Worm (Caenorhabditis elegans) whole organism, L4/young adult: ENCODE measurements around the gene nlp-66.

Experiments
- W03F9.2 ChIP-seq: fragments of 150-350 bp; optimal IDR thresholded peaks from 2 replicates; lab custom pipeline; 2014; ENCODE audit warnings: missing biosample characterization, missing genetic modification characterization
- dao-5 ChIP-seq: sonication (generic microtip); optimal IDR thresholded peaks from 2 replicates; lab custom pipeline; 2016; ENCODE audit warnings: missing genotype, missing genetic modification characterization, moderate library complexity, missing compliant biosample characterization
- him-1 ChIP-seq: sonication (generic microtip); optimal IDR thresholded peaks from 2 replicates; lab custom pipeline; 2016; ENCODE audit warnings: missing genotype, missing genetic modification reagents, missing genetic modification characterization, missing compliant biosample characterization

DNA sequence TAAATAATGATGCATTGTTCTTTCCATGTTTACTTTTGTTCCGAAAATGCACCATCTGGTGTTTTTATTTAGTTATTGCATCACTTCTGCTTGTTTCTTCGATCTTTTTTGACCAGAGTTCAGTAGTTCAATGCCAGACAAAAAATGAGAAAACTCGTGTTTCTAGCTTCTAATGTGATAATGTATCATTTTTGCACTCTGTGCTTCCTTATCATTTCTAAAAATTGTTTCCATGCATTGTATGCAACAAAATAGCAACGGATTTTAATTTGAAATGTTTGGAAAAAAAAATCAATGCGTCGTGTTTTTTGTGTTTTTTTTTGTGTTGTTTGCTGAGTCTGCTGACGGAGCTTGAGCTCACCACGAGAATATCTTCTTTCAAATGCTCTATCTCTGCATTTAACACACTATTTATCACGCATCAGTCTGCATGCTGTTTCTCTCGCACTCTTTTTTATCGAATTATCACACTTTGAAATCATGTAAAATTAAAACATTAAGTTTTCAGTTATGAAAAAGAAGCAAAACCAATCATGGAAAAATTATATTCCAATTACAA, 36.4 kb downstream of the nlp-66 start, which contains the start of gene sulp-7:
- TF ChIP-seq W03F9.2 (tag; lab: Kevin White, UChicago) (no peak), dao-5 (tag; lab: Kevin White, UChicago) (no peak), him-1 (tag; lab: Kevin White, UChicago) (no peak)
